Worm (Caenorhabditis elegans) whole organism, midembryonic: ENCODE data around the gene Y50D4C.5.

Source experiments
- flt-1 ChIP-seq: fragments of 200-800 bp; sonication (Bioruptor generic); IDR thresholded peaks from 2 replicates; pipeline ENCODE4 v1.3.6; 2022; ENCODE audit warnings: missing genetic modification characterization, missing compliant biosample characterization
- tab-1 ChIP-seq: fragments of 200-800 bp; sonication (Bioruptor generic); IDR thresholded peaks from 2 replicates; pipeline ENCODE4 v1.3.6; 2022; ENCODE audit warnings: missing genetic modification characterization, missing compliant biosample characterization

ce11 chrV:976498-977063 lies 27.0 kb downstream of the Y50D4C.5 start:
- TF ChIP-seq flt-1 (GFP tag; lab: Robert Waterston, UW): no peak
- TF ChIP-seq tab-1 (GFP tag; lab: Robert Waterston, UW): no peak
